Worm (Caenorhabditis elegans): Measurements from ENCODE around the gene Y46C8AM.1.

Gene Y46C8AM.1

ce11 chrIV:4005166-4005565 is 42.5 kb downstream of the Y46C8AM.1 start:
- TF ChIP-seq nhr-80 (tag; optimal IDR thresholded peaks at IDR 0.05): no peak
- no peak for TF ChIP-seq madf-10 (tag; optimal IDR thresholded peaks at IDR 0.05)
- TF ChIP-seq T26A5.8 (tag; optimal IDR thresholded peaks at IDR 0.05): no peak
- no peak for TF ChIP-seq nhr-27 (tag; optimal IDR thresholded peaks at IDR 0.05)
- no peak for TF ChIP-seq pbrm-1 (GFP tag; IDR thresholded peaks at IDR 0.05)
- no peak for TF ChIP-seq zfh-2 (GFP tag; conservative IDR thresholded peaks at IDR 0.05)
- TF ChIP-seq snpc-3.4 (tag; optimal IDR thresholded peaks at IDR 0.05): no peak
- no peak for TF ChIP-seq unc-130 (GFP tag; optimal IDR thresholded peaks at IDR 0.05)
- TF ChIP-seq lin-35 (GFP tag; optimal IDR thresholded peaks at IDR 0.05): no peak
- TF ChIP-seq efl-1 (GFP tag; optimal IDR thresholded peaks at IDR 0.05): no peak
- TF ChIP-seq snpc-1.1 (tag; optimal IDR thresholded peaks at IDR 0.05; ENCODE audit: insufficient read depth): no peak
- no peak for TF ChIP-seq hlh-26 (GFP tag; conservative IDR thresholded peaks at IDR 0.05)
- no peak for TF ChIP-seq Y53F4B.3 (GFP tag; IDR thresholded peaks at IDR 0.05)
- TF ChIP-seq mcd-1 (GFP tag; IDR thresholded peaks at IDR 0.05): no peak
- no peak for TF ChIP-seq unc-62 (GFP tag; optimal IDR thresholded peaks at IDR 0.05)

ce11 chrIV:4007697-4008096 is 45.0 kb downstream of the Y46C8AM.1 start, which contains the start of gene W02C12.2:
Gene W02C12.2 (minus strand): TSS chrIV:4007973.
- TF ChIP-seq ceh-27 (GFP tag; optimal IDR thresholded peaks at IDR 0.05): peak; percentile 30
- no peak for TF ChIP-seq F57A8.1 (GFP tag; optimal IDR thresholded peaks at IDR 0.05)
- TF ChIP-seq tbx-9 (tag; optimal IDR thresholded peaks at IDR 0.05; ENCODE audit: borderline replicate concordance): no peak
- TF ChIP-seq nhr-90 (tag; optimal IDR thresholded peaks at IDR 0.05): no peak
- no peak for TF ChIP-seq F10E7.11 (tag; optimal IDR thresholded peaks at IDR 0.05)
- peak; percentile 53; the same call in 1 of the 2 replicates for TF ChIP-seq zfh-2 (GFP tag; conservative IDR thresholded peaks at IDR 0.05)
- TF ChIP-seq D2030.7 (GFP tag; IDR thresholded peaks at IDR 0.05): no peak
- no peak for TF ChIP-seq madf-3 (GFP tag; IDR thresholded peaks at IDR 0.05)
- no peak for TF ChIP-seq B0261.1 (tag; optimal IDR thresholded peaks at IDR 0.05)
- TF ChIP-seq Y53F4B.3 (GFP tag; IDR thresholded peaks at IDR 0.05): no peak
- TF ChIP-seq lin-35 (GFP tag; optimal IDR thresholded peaks at IDR 0.05): no peak
- no peak for TF ChIP-seq F39B2.1 (GFP tag; IDR thresholded peaks at IDR 0.05)

ce11 chrIV:4008440-4008839 is 45.8 kb downstream of the Y46C8AM.1 start:
- no peak for TF ChIP-seq madf-3 (GFP tag; IDR thresholded peaks at IDR 0.05)
- peak; percentile 29; the same call in 1 of the 2 replicates for TF ChIP-seq cebp-1 (GFP tag; IDR thresholded peaks at IDR 0.05)
- peak; percentile 54 for TF ChIP-seq cebp-1 (tag; optimal IDR thresholded peaks at IDR 0.05)
- TF ChIP-seq nhr-80 (tag; optimal IDR thresholded peaks at IDR 0.05): peak; percentile 12
- no peak for TF ChIP-seq F57A8.1 (GFP tag; optimal IDR thresholded peaks at IDR 0.05)

ce11 chrIV:4009923-4010322 is 47.2 kb downstream of the Y46C8AM.1 start:
- TF ChIP-seq zfh-2 (GFP tag; conservative IDR thresholded peaks at IDR 0.05) (peak; percentile 75), ceh-91 (GFP tag; IDR thresholded peaks at IDR 0.05) (no peak), sptf-2 (GFP tag; optimal IDR thresholded peaks at IDR 0.05) (no peak)

ce11 chrIV:4013621-4014020 is 50.9 kb downstream of the Y46C8AM.1 start:
- TF ChIP-seq egl-18 (GFP tag; IDR thresholded peaks at IDR 0.05) (0 out of 2 replicates have a peak, but pooled peaks have one; percentile 6), mcd-1 (GFP tag; IDR thresholded peaks at IDR 0.05) (0 out of 2 replicates have a peak, but pooled peaks have one; percentile 7), rpc-1 (optimal IDR thresholded peaks at IDR 0.05) (no peak), rpc-1 (tag; optimal IDR thresholded peaks at IDR 0.05) (no peak), zfh-2 (GFP tag; conservative IDR thresholded peaks at IDR 0.05) (peak; percentile 62)

Data from whole organism, young adult.